Worm (Caenorhabditis elegans) whole organism, L4/young adult: ENCODE data around the gene col-103.

ENCODE experiments used
- W03F9.2 ChIP-seq: fragments of 150-350 bp; optimal IDR thresholded peaks from 2 replicates; lab custom pipeline; 2014; ENCODE audit warnings: missing biosample characterization, missing genetic modification characterization
- him-1 ChIP-seq: sonication (generic microtip); optimal IDR thresholded peaks from 2 replicates; lab custom pipeline; 2016; ENCODE audit warnings: missing genotype, missing genetic modification reagents, missing genetic modification characterization, missing compliant biosample characterization

- TF ChIP-seq him-1 = no peak
- no peak for TF ChIP-seq W03F9.2 (tag; lab: Kevin White, UChicago)
Measured at ce11 chrIV:716323-716722, 47.2 kb downstream of the col-103 start, which contains the start of gene clec-164.
